Fruit fly (Drosophila melanogaster): Measurements from ENCODE around the gene Bruce.

Bruce gene

dm6 chr3R:10283114-10283513 is 48.0 kb downstream of the Bruce start:
- TF ChIP-seq usp (GFP tag; optimal IDR thresholded peaks at IDR 0.05), result no peak
- TF ChIP-seq Dll (optimal IDR thresholded peaks at IDR 0.05), result no peak
- no peak for TF ChIP-seq CG8478 (optimal IDR thresholded peaks at IDR 0.05)
- TF ChIP-seq EcR (GFP tag; optimal IDR thresholded peaks at IDR 0.05), result no peak
- no peak for TF ChIP-seq pan (optimal IDR thresholded peaks at IDR 0.05)
- no peak for TF ChIP-seq psq (optimal IDR thresholded peaks at IDR 0.05)

dm6 chr3R:10282077-10282476 is 49.1 kb downstream of the Bruce start:
- TF ChIP-seq psq (optimal IDR thresholded peaks at IDR 0.05), result no peak
- no peak for TF ChIP-seq CG8478 (optimal IDR thresholded peaks at IDR 0.05)
- no peak for TF ChIP-seq Dll (optimal IDR thresholded peaks at IDR 0.05)
- TF ChIP-seq EcR (GFP tag; optimal IDR thresholded peaks at IDR 0.05), result no peak
- no peak for TF ChIP-seq usp (GFP tag; optimal IDR thresholded peaks at IDR 0.05)
- TF ChIP-seq pan (optimal IDR thresholded peaks at IDR 0.05), result no peak

- no peak for TF ChIP-seq pan (optimal IDR thresholded peaks at IDR 0.05)
- no peak for TF ChIP-seq Dll (optimal IDR thresholded peaks at IDR 0.05)
Observed at dm6 chr3R:10276002-10276401, 55.2 kb downstream of the Bruce start.

DNA sequence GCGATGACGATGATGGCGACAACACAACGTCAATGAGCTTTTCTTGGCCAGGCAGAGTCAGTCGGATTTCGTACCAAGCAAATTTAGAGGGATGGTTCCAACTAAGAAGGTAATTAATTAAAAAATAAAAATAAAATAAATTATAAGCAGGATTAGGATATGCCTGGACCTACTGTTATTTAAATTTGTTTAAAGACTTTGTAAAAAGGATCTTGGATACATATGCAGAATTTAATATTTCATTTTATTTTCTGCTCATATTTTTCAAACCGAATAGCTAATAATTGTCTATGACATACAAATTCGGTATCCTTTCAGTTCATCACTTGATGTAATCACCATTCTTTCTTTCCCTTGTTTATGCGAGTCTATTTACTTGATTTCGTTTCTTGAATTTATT is 56.3 kb downstream of the Bruce start:
- TF ChIP-seq usp (GFP tag; optimal IDR thresholded peaks at IDR 0.05) (no peak), pan (optimal IDR thresholded peaks at IDR 0.05) (no peak), EcR (GFP tag; optimal IDR thresholded peaks at IDR 0.05) (no peak), CG8478 (optimal IDR thresholded peaks at IDR 0.05) (no peak), Dll (optimal IDR thresholded peaks at IDR 0.05) (no peak), psq (optimal IDR thresholded peaks at IDR 0.05) (no peak)

DNA sequence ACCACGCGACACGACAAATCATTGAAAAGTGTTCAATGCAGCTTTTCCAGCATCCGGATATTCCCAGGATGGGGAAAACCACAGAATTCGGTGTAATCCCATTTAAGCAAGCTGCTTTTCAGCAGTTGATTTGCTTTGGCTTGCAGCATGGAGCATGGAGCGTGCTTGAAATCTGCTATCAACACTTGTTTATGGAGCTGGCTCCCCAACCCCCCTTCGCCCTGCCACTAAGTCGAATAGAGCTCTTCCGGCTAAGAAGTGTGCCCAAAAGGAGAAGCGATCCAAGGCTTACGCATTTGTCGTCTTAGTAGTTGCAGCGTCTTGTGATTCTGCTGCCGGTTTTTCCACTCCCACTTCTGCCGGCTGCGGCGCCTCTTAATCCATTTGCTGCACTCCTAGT is 56.8 kb downstream of the Bruce start:
- no peak for TF ChIP-seq EcR (GFP tag; optimal IDR thresholded peaks at IDR 0.05)
- no peak for TF ChIP-seq CG8478 (optimal IDR thresholded peaks at IDR 0.05)
- no peak for TF ChIP-seq pan (optimal IDR thresholded peaks at IDR 0.05)
- no peak for TF ChIP-seq psq (optimal IDR thresholded peaks at IDR 0.05)
- TF ChIP-seq usp (GFP tag; optimal IDR thresholded peaks at IDR 0.05), result no peak
- TF ChIP-seq Dll (optimal IDR thresholded peaks at IDR 0.05), result no peak

- no peak for TF ChIP-seq EcR (GFP tag; optimal IDR thresholded peaks at IDR 0.05)
- no peak for TF ChIP-seq usp (GFP tag; optimal IDR thresholded peaks at IDR 0.05)
- no peak for TF ChIP-seq CG8478 (optimal IDR thresholded peaks at IDR 0.05)
- no peak for TF ChIP-seq Dll (optimal IDR thresholded peaks at IDR 0.05)
- no peak for TF ChIP-seq psq (optimal IDR thresholded peaks at IDR 0.05)
- TF ChIP-seq pan (optimal IDR thresholded peaks at IDR 0.05), result no peak
Observed at dm6 chr3R:10272695-10273094, 58.5 kb downstream of the Bruce start.

DNA sequence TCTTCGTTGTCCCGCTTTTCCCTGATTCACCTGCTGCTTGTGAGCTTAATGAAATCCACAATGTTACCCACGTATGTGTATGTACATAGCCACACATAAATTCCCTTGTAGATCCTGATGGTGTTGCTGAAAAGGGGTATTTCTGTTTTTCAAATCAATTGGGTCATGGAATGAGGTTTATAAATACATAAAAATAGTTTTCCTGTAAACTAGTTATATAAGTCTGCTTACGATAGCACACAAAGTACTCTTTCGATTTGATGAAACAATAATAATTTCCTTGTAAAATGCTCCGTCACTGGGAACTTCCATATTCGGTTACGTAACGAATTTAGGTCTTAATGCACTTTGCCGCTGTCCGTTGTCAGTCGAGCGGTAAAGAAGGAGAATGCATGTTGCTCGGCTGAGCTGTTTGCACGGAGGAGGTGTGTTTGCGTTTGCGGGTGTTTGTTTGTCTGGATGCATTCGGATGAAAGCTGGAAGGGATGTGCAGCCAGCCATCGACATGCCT is 61.2 kb downstream of the Bruce start:
- TF ChIP-seq EcR (GFP tag; optimal IDR thresholded peaks at IDR 0.05), result no peak
- TF ChIP-seq Dll (optimal IDR thresholded peaks at IDR 0.05), result no peak
- TF ChIP-seq psq (optimal IDR thresholded peaks at IDR 0.05), result no peak
- TF ChIP-seq usp (GFP tag; optimal IDR thresholded peaks at IDR 0.05), result no peak
- TF ChIP-seq CG8478 (optimal IDR thresholded peaks at IDR 0.05), result no peak
- TF ChIP-seq pan (optimal IDR thresholded peaks at IDR 0.05), result no peak

- TF ChIP-seq CG8478 (optimal IDR thresholded peaks at IDR 0.05) (no peak), EcR (GFP tag; optimal IDR thresholded peaks at IDR 0.05) (no peak), pan (optimal IDR thresholded peaks at IDR 0.05) (no peak)
Observed at dm6 chr3R:10268865-10269442, 62.2 kb downstream of the Bruce start.

DNA sequence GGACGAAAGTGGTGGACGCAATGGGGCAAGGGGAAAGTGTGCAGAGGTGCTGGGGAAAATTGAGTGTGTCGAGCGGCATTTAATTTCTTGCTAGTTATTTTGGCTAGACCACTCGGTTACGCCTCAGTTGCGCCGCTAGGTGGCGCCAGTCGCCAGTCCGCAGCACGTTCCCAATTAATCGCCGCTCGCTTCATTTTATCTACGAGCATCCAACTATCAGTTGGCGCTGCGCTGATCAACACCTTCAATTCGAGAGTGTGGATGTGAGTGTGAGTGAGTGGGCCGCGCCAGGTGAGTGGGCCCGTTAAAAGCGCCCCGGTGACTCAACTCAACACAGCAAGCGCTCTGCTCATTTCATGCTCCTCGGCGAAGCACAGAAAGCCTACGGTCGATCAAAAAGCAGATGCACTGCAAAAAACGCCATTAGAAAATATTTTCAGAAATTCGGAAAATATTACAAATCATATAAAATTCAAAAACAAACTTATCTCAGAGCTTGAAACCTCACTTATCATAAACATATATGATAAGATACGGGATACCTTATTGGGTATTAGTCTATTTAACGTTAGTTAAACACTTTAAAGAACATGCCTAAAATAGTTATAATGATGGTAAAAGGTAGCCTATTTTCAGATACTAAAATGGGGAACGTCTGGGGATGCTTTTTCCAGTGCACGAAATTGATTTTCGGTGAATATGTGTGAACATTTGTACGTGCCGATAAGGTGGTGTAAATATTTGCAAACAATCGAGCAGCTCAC is 62.9 kb downstream of the Bruce start:
- no peak for TF ChIP-seq usp (GFP tag; optimal IDR thresholded peaks at IDR 0.05)
- TF ChIP-seq Dll (optimal IDR thresholded peaks at IDR 0.05), result no peak
- no peak for TF ChIP-seq psq (optimal IDR thresholded peaks at IDR 0.05)
- no peak for TF ChIP-seq EcR (GFP tag; optimal IDR thresholded peaks at IDR 0.05)
- TF ChIP-seq pan (optimal IDR thresholded peaks at IDR 0.05), result no peak

- TF ChIP-seq psq (optimal IDR thresholded peaks at IDR 0.05) (no peak), Dll (optimal IDR thresholded peaks at IDR 0.05) (no peak), EcR (GFP tag; optimal IDR thresholded peaks at IDR 0.05) (no peak), CG8478 (optimal IDR thresholded peaks at IDR 0.05) (no peak), pan (optimal IDR thresholded peaks at IDR 0.05) (no peak), usp (GFP tag; optimal IDR thresholded peaks at IDR 0.05) (no peak)
Observed at dm6 chr3R:10266624-10267492, 64.3 kb downstream of the Bruce start.

dm6 chr3R:10265552-10266137 is 65.5 kb downstream of the Bruce start:
- TF ChIP-seq Dll (optimal IDR thresholded peaks at IDR 0.05), result no peak
- no peak for TF ChIP-seq psq (optimal IDR thresholded peaks at IDR 0.05)
- no peak for TF ChIP-seq usp (GFP tag; optimal IDR thresholded peaks at IDR 0.05)
- no peak for TF ChIP-seq pan (optimal IDR thresholded peaks at IDR 0.05)
- no peak for TF ChIP-seq CG8478 (optimal IDR thresholded peaks at IDR 0.05)
- TF ChIP-seq EcR (GFP tag; optimal IDR thresholded peaks at IDR 0.05), result no peak
